Worm (Caenorhabditis elegans) whole organism, L2 larva: ENCODE measurements around the gene ZK930.2.

ENCODE experiments used
- C34F6.9 ChIP-seq: fragments of 150-350 bp; optimal IDR thresholded peaks from 2 replicates; lab custom pipeline; 2014; ENCODE audit warnings: missing biosample characterization, missing genetic modification characterization
- R02D3.7 ChIP-seq: fragments of 150-350 bp; optimal IDR thresholded peaks from 2 replicates; lab custom pipeline; 2014; ENCODE audit warnings: missing biosample characterization, missing genetic modification characterization
- Y55F3AM.14 ChIP-seq: fragments of 200-800 bp; sonication (Bioruptor generic); optimal IDR thresholded peaks from 2 replicates; lab custom pipeline; 2018; ENCODE audit warnings: mild to moderate bottlenecking, missing genetic modification characterization, missing compliant biosample characterization
- ZK546.5 ChIP-seq: sonication (generic microtip); optimal IDR thresholded peaks from 2 replicates; lab custom pipeline; 2017; ENCODE audit warnings: missing biosample characterization, missing genetic modification characterization
- alr-1 ChIP-seq: fragments of 150-350 bp; optimal IDR thresholded peaks from 2 replicates; lab custom pipeline; 2014; ENCODE audit warnings: missing biosample characterization, missing genetic modification characterization
- aly-2 ChIP-seq: fragments of 150-350 bp; optimal IDR thresholded peaks from 2 replicates; lab custom pipeline; 2014; ENCODE audit warnings: missing biosample characterization, missing genetic modification characterization
- ama-1 ChIP-seq: fragments of 150-350 bp; optimal IDR thresholded peaks from 2 replicates; lab custom pipeline; 2018; ENCODE audit warnings: inconsistent platforms
- blmp-1 ChIP-seq: sonication (generic microtip); optimal IDR thresholded peaks from 2 replicates; lab custom pipeline; 2017; ENCODE audit warnings: missing genetic modification characterization, mild to moderate bottlenecking, missing compliant biosample characterization, antibody characterized with exemption, moderate library complexity; ENCODE audit not compliant: insufficient read depth
- ceh-16 ChIP-seq: fragments of 150-350 bp; optimal IDR thresholded peaks from 2 replicates; lab custom pipeline; 2014; ENCODE audit warnings: missing biosample characterization, missing genetic modification characterization
- ceh-82 ChIP-seq: fragments of 150-350 bp; optimal IDR thresholded peaks from 2 replicates; lab custom pipeline; 2014; ENCODE audit warnings: missing biosample characterization, missing genetic modification characterization
- crh-2 ChIP-seq: sonication (generic microtip); optimal IDR thresholded peaks from 2 replicates; lab custom pipeline; 2017; ENCODE audit warnings: missing biosample characterization, missing genetic modification characterization
- elt-1 ChIP-seq: fragments of 150-350 bp; optimal IDR thresholded peaks from 2 replicates; lab custom pipeline; 2014; ENCODE audit warnings: missing biosample characterization, missing genetic modification characterization
- fos-1 ChIP-seq: fragments of 150-350 bp; optimal IDR thresholded peaks from 2 replicates; lab custom pipeline; 2014; ENCODE audit warnings: missing biosample characterization, missing genetic modification characterization
- gmeb-1 ChIP-seq: fragments of 150-350 bp; optimal IDR thresholded peaks from 2 replicates; lab custom pipeline; 2014; ENCODE audit warnings: missing biosample characterization, missing genetic modification characterization
- lin-11 ChIP-seq: fragments of 150-350 bp; sonication (generic microtip); optimal IDR thresholded peaks from 2 replicates; lab custom pipeline; 2014; ENCODE audit warnings: missing biosample characterization, missing genetic modification characterization, inconsistent platforms, mixed read lengths
- lin-13 ChIP-seq: fragments of 150-350 bp; optimal IDR thresholded peaks from 2 replicates; lab custom pipeline; 2014; ENCODE audit warnings: missing biosample characterization, missing genetic modification reagents, missing genetic modification characterization
- lsy-2 ChIP-seq, 2 experiments: fragments of 150-350 bp in 1 of 2; sonication (generic microtip) in 1 of 2; optimal IDR thresholded peaks; 2 replicates each; lab custom pipeline; 2014 to 2017; ENCODE audit warnings: missing biosample characterization in 2 of 2, missing genetic modification characterization in 2 of 2
- mab-5 ChIP-seq: fragments of 150-350 bp; optimal IDR thresholded peaks from 2 replicates; lab custom pipeline; 2014; ENCODE audit warnings: missing biosample characterization, missing genetic modification characterization
- mbf-1 ChIP-seq: sonication (generic microtip); optimal IDR thresholded peaks from 2 replicates; lab custom pipeline; 2017; ENCODE audit warnings: missing biosample characterization, missing genetic modification characterization
- nhr-10 ChIP-seq: sonication (generic microtip); optimal IDR thresholded peaks from 2 replicates; lab custom pipeline; 2017; ENCODE audit warnings: missing biosample characterization, missing genetic modification characterization
- nhr-11 ChIP-seq: fragments of 150-350 bp; optimal IDR thresholded peaks from 2 replicates; lab custom pipeline; 2014; ENCODE audit warnings: missing biosample characterization, missing genetic modification characterization
- nhr-12 ChIP-seq: fragments of 150-350 bp; optimal IDR thresholded peaks from 2 replicates; lab custom pipeline; 2014; ENCODE audit warnings: missing biosample characterization, missing genetic modification characterization
- nhr-129 ChIP-seq: fragments of 150-350 bp; optimal IDR thresholded peaks from 2 replicates; lab custom pipeline; 2014; ENCODE audit warnings: missing biosample characterization, missing genetic modification characterization
- nhr-21 ChIP-seq: fragments of 150-350 bp; optimal IDR thresholded peaks from 2 replicates; lab custom pipeline; 2014; ENCODE audit warnings: missing biosample characterization, missing genetic modification characterization
- nhr-237 ChIP-seq: fragments of 150-350 bp; optimal IDR thresholded peaks from 2 replicates; lab custom pipeline; 2014; ENCODE audit warnings: missing biosample characterization, missing genetic modification characterization
- nhr-25 ChIP-seq: fragments of 150-350 bp; sonication (generic microtip); optimal IDR thresholded peaks from 3 replicates; lab custom pipeline; 2014; ENCODE audit warnings: missing biosample characterization, missing genetic modification characterization
- skn-1 ChIP-seq: sonication (generic microtip); optimal IDR thresholded peaks from 2 replicates; lab custom pipeline; 2017; ENCODE audit warnings: missing biosample characterization, missing genetic modification characterization
- sma-3 ChIP-seq: sonication (generic microtip); optimal IDR thresholded peaks from 2 replicates; lab custom pipeline; 2016; ENCODE audit warnings: missing genetic modification reagents, missing genetic modification characterization, missing compliant biosample characterization
- sma-9 ChIP-seq, 2 experiments: fragments of 150-350 bp in 1 of 2; sonication (generic microtip) in 1 of 2; optimal IDR thresholded peaks; 2 replicates each; lab custom pipeline; 2014 to 2016; ENCODE audit warnings: missing genetic modification characterization in 2 of 2, mild to moderate bottlenecking in 1 of 2, missing biosample characterization in 1 of 2, missing compliant biosample characterization in 1 of 2, missing genetic modification reagents in 1 of 2, moderate library complexity in 1 of 2
- unc-39 ChIP-seq: fragments of 150-350 bp; optimal IDR thresholded peaks from 2 replicates; lab custom pipeline; 2014; ENCODE audit warnings: missing biosample characterization, missing genetic modification characterization
- unc-55 ChIP-seq: fragments of 150-350 bp; sonication (generic microtip); optimal IDR thresholded peaks from 3 replicates; lab custom pipeline; 2014; ENCODE audit warnings: missing biosample characterization, missing genetic modification reagents, missing genetic modification characterization
- unc-62 ChIP-seq: fragments of 150-350 bp; optimal IDR thresholded peaks from 2 replicates; lab custom pipeline; 2014; ENCODE audit warnings: missing biosample characterization, missing genetic modification reagents, missing genetic modification characterization
- ztf-1 ChIP-seq: fragments of 200-800 bp; sonication (Bioruptor generic); conservative IDR thresholded peaks from 2 replicates; pipeline ENCODE4 v1.3.6; 2022; ENCODE audit warnings: missing genetic modification characterization, missing compliant biosample characterization
- ztf-11 ChIP-seq: sonication (generic microtip); optimal IDR thresholded peaks from 2 replicates; lab custom pipeline; 2017; ENCODE audit warnings: missing biosample characterization, missing genetic modification characterization
- ztf-4 ChIP-seq: fragments of 150-350 bp; optimal IDR thresholded peaks from 2 replicates; lab custom pipeline; 2014; ENCODE audit warnings: missing biosample characterization, missing genetic modification characterization

Gene ZK930.2

ce11 chrII:11889420-11890075 is 3.7 kb downstream of the ZK930.2 start:
- TF ChIP-seq ceh-82 (tag; lab: Kevin White, UChicago) (no peak), nhr-25 (tag; lab: Kevin White, UChicago) (peak; percentile 42), sma-3 (GFP tag; lab: Kevin White, UChicago) (peak; percentile 25)

ce11 chrII:11888150-11888549 is 5.1 kb downstream of the ZK930.2 start:
- peak; percentile 48 for TF ChIP-seq elt-1
- TF ChIP-seq sma-9 (GFP tag; optimal IDR thresholded peaks at IDR 0.05; lab: Kevin White, UChicago) = no peak
- TF ChIP-seq sma-9 (tag; optimal IDR thresholded peaks at IDR 0.05; lab: Kevin White, UChicago) = no peak
- TF ChIP-seq ceh-16 (tag; lab: Kevin White, UChicago) = peak; percentile 35

- TF ChIP-seq R02D3.7 (tag; lab: Kevin White, UChicago) (no peak), alr-1 (no peak), nhr-237 (tag; lab: Kevin White, UChicago) (no peak)
These were observed 5.5 kb downstream of the ZK930.2 start for ce11 chrII:11887724-11888123.

ce11 chrII:11883648-11884047 is 9.6 kb downstream of the ZK930.2 start, which contains the start of gene ZK930.6:
Gene ZK930.6, plus strand, starts transcription at chrII:11883948.
- TF ChIP-seq skn-1 (tag; lab: Kevin White, UChicago) (no peak), alr-1 (no peak), ztf-4 (tag; lab: Kevin White, UChicago) (no peak), aly-2 (tag; lab: Kevin White, UChicago) (no peak), gmeb-1 (no peak)
- TF ChIP-seq, all 48 proteins: peak for 0

ce11 chrII:11880456-11881353 is 12.5 kb downstream of the ZK930.2 start:
- TF ChIP-seq ama-1 (lab: Kevin White, UChicago) (peak; percentile 64), nhr-129 (tag; lab: Kevin White, UChicago) (peak; percentile 36), nhr-25 (tag; lab: Kevin White, UChicago) (peak; percentile 69), ceh-16 (tag; lab: Kevin White, UChicago) (peak; percentile 10), blmp-1 (peak; percentile 97), nhr-10 (tag; lab: Kevin White, UChicago) (no peak), crh-2 (tag; lab: Kevin White, UChicago) (peak; percentile 17), unc-62 (no peak)

ce11 chrII:11879784-11880183 is 13.4 kb downstream of the ZK930.2 start:
- TF ChIP-seq elt-1 (no peak), aly-2 (tag; lab: Kevin White, UChicago) (no peak), sma-3 (GFP tag; lab: Kevin White, UChicago) (no peak), ztf-4 (tag; lab: Kevin White, UChicago) (no peak), gmeb-1 (no peak), nhr-129 (tag; lab: Kevin White, UChicago) (no peak), ztf-1 (GFP tag; lab: Robert Waterston, UW) (no peak), C34F6.9 (tag; lab: Kevin White, UChicago) (no peak), ZK546.5 (tag; lab: Kevin White, UChicago) (no peak), sma-9 (GFP tag; optimal IDR thresholded peaks at IDR 0.05; lab: Kevin White, UChicago) (no peak), sma-9 (tag; optimal IDR thresholded peaks at IDR 0.05; lab: Kevin White, UChicago) (no peak)

ce11 chrII:11874674-11875198 is 18.5 kb downstream of the ZK930.2 start, which contains the start of the genes npp-3 and top-2:
Gene npp-3, minus strand, starts transcription at chrII:11874788.
Gene top-2, plus strand, starts transcription at chrII:11875148.
- TF ChIP-seq lin-11 (tag; lab: Kevin White, UChicago) = peak; percentile 94
- TF ChIP-seq unc-62 = no peak
- TF ChIP-seq mab-5 = peak; percentile 85
- peak; percentile 94 for TF ChIP-seq nhr-25 (tag; lab: Kevin White, UChicago)
- peak; percentile 80 for TF ChIP-seq nhr-11 (tag; lab: Kevin White, UChicago)
- peak; percentile 99 for TF ChIP-seq lsy-2 (tag; optimal IDR thresholded peaks at IDR 0.05; lab: Kevin White, UChicago)
- no peak for TF ChIP-seq ztf-4 (tag; lab: Kevin White, UChicago)
- TF ChIP-seq nhr-10 (tag; lab: Kevin White, UChicago) = peak; percentile 45
- peak; percentile 68 for TF ChIP-seq Y55F3AM.14 (GFP tag; lab: Kevin White, UChicago)
- TF ChIP-seq ztf-11 (tag; lab: Kevin White, UChicago) = no peak
- TF ChIP-seq nhr-12 (tag; lab: Kevin White, UChicago) = no peak
- TF ChIP-seq unc-39 = no peak
- TF ChIP-seq fos-1 (tag; lab: Kevin White, UChicago) = peak; percentile 87
- TF ChIP-seq unc-55 (GFP tag; lab: Kevin White, UChicago) = peak; percentile 97
- TF ChIP-seq ceh-16 (tag; lab: Kevin White, UChicago) = peak; percentile 75
- TF ChIP-seq nhr-237 (tag; lab: Kevin White, UChicago) = peak; percentile 27
- TF ChIP-seq lin-13 (GFP tag; lab: Kevin White, UChicago) = peak; percentile 95
- TF ChIP-seq nhr-21 = peak; percentile 92
- TF ChIP-seq mbf-1 (tag; lab: Kevin White, UChicago) = no peak
- peak; percentile 45 for TF ChIP-seq ceh-82 (tag; lab: Kevin White, UChicago)
- TF ChIP-seq gmeb-1 = peak; percentile 98
- peak; percentile 16 for TF ChIP-seq blmp-1
